1 worm cellular context compared by ENCODE assay signal in the genomic region with DNA sequence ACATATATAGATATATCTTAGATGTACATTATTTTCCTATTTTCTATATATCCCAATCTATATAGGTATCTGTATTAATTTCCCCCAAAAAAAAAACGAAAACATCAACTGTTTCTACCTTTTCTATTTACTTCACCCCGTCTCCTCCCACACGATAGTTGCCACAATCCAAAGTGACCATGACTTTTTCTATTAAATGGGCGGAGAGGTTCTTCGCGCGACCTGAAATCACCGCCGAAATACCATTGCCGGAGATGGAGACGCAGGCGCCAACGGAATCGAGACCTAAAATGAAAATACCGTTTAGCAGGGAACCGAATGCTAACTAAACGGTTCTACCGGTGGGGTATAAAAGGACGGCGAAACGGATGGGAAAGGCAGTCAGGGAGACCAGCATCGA.
TF ChIP-seq lines count a peak whose summit lies in the region.

Gene col-98 (plus strand): TSS at position 390 of the 400 bp plus-strand sequence.

TF ChIP-seq in whole organism, L1 larva, 84 proteins besides CTCF, POLR2A, EP300 and RAD21 (continued from another document):
- TF ChIP-seq fkh-4 (tag; optimal IDR thresholded peaks at IDR 0.05; lab: Kevin White, UChicago; ENCODE audit: borderline replicate concordance) (no peak), mab-9 (GFP tag; IDR thresholded peaks at IDR 0.05; lab: Robert Waterston, UW) (no peak), lin-13 (GFP tag; optimal IDR thresholded peaks at IDR 0.05; lab: Kevin White, UChicago) (no peak), C16A3.4 (tag; optimal IDR thresholded peaks at IDR 0.05; lab: Kevin White, UChicago) (peak; percentile 12), lin-39 (tag; optimal IDR thresholded peaks at IDR 0.05; lab: Kevin White, UChicago) (no peak), egl-27 (tag; optimal IDR thresholded peaks at IDR 0.05; lab: Kevin White, UChicago) (no peak), snpc-4 (tag; optimal IDR thresholded peaks at IDR 0.05; lab: Kevin White, UChicago) (no peak), ceh-63 (GFP tag; optimal IDR thresholded peaks at IDR 0.05; lab: Kevin White, UChicago) (no peak), Y116A8C.19 (tag; optimal IDR thresholded peaks at IDR 0.05; lab: Kevin White, UChicago; ENCODE audit: borderline replicate concordance) (no peak), mep-1 (tag; optimal IDR thresholded peaks at IDR 0.05; lab: Kevin White, UChicago) (peak; percentile 39), vab-15 (tag; optimal IDR thresholded peaks at IDR 0.05; lab: Kevin White, UChicago) (no peak), lir-3 (tag; optimal IDR thresholded peaks at IDR 0.05; lab: Kevin White, UChicago; ENCODE audit: poor library complexity) (no peak), snu-23 (GFP tag; optimal IDR thresholded peaks at IDR 0.05; lab: Kevin White, UChicago) (peak; percentile 42), lin-14 (GFP tag; optimal IDR thresholded peaks at IDR 0.05; lab: Kevin White, UChicago) (peak; percentile 78), mdl-1 (tag; optimal IDR thresholded peaks at IDR 0.05; lab: Kevin White, UChicago) (no peak), unc-98 (GFP tag; IDR thresholded peaks at IDR 0.05; lab: Robert Waterston, UW) (no peak), nhr-71 (tag; optimal IDR thresholded peaks at IDR 0.05; lab: Kevin White, UChicago) (peak; percentile 24), nhr-237 (tag; optimal IDR thresholded peaks at IDR 0.05; lab: Kevin White, UChicago) (no peak), ceh-82 (tag; optimal IDR thresholded peaks at IDR 0.05; lab: Kevin White, UChicago) (no peak), zip-4 (GFP tag; optimal IDR thresholded peaks at IDR 0.05; lab: Kevin White, UChicago) (no peak), aha-1 (tag; optimal IDR thresholded peaks at IDR 0.05; lab: Kevin White, UChicago) (no peak), nhr-47 (tag; optimal IDR thresholded peaks at IDR 0.05; lab: Kevin White, UChicago) (peak; percentile 14), F16B12.6 (tag; optimal IDR thresholded peaks at IDR 0.05; lab: Kevin White, UChicago) (no peak), aly-2 (tag; optimal IDR thresholded peaks at IDR 0.05; lab: Kevin White, UChicago) (no peak), C34B4.2 (tag; optimal IDR thresholded peaks at IDR 0.05; lab: Kevin White, UChicago) (no peak), irx-1 (tag; optimal IDR thresholded peaks at IDR 0.05; lab: Kevin White, UChicago) (no peak), efl-1 (optimal IDR thresholded peaks at IDR 0.05; lab: Kevin White, UChicago) (no peak), efl-1 (GFP tag; optimal IDR thresholded peaks at IDR 0.05 in 1 of 2; lab: Kevin White, UChicago) (peak in 1 of 2 experiments; percentile 72), pax-3 (tag; optimal IDR thresholded peaks at IDR 0.05; lab: Kevin White, UChicago) (no peak), dpl-1 (GFP tag; optimal IDR thresholded peaks at IDR 0.05; lab: Kevin White, UChicago) (no peak)
TF ChIP-seq in whole organism, L1 larva: peak in this region for 12.
